Comparison of ENCODE assay signal across 3 worm cellular contexts in the genomic region with DNA sequence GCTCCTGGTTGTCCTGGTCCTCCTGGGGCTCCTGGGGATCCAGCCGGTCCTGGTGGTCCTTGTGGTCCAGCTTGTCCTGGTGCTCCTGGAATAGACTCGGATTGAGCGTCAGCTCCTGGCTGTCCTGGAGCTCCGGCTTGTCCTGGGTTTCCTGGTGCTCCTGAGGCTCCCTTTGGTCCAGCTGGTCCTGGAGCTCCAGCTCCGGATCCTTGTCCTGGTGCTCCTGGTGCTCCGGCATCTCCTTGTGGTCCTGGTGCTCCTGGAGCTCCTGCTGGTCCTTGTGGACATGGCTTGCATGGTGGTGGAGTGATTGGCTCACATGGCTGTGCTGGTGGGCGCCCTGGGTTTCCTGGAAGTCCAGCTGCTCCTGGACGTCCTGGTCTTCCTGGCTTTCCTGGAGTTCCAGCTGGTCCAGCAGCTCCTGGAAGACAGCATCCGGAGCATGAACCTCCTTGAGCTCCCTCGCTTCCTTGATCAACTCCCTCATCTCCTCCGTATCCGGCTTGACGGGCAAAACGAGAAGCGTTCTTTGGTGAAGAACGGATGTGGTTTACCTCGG.
A peak's percentile ranks its signal among the peaks of the same experiment; 100 is the strongest.
TF ChIP-seq lines count a peak whose summit lies in the region.

No protein-coding gene starts in this region.

TF ChIP-seq in whole organism, L4 larva, 104 proteins besides CTCF, POLR2A, EP300 and RAD21:
- TF ChIP-seq unc-39 (tag; optimal IDR thresholded peaks at IDR 0.05; lab: Kevin White, UChicago) = no peak
- TF ChIP-seq lin-38 (GFP tag; IDR thresholded peaks at IDR 0.05; lab: Robert Waterston, UW) = peak; percentile 30; the same call in 1 of the 2 replicates
- peak in 1 of 2 experiments; percentile 23 for TF ChIP-seq unc-62 (GFP tag; optimal IDR thresholded peaks at IDR 0.05 in 1 of 2; lab: Kevin White, UChicago)
- no peak for TF ChIP-seq unc-62 (tag; optimal IDR thresholded peaks at IDR 0.05; lab: Kevin White, UChicago)
- no peak for TF ChIP-seq lin-13 (GFP tag; optimal IDR thresholded peaks at IDR 0.05; lab: Kevin White, UChicago)
- no peak for TF ChIP-seq tra-1 (GFP tag; IDR thresholded peaks at IDR 0.05; lab: Robert Waterston, UW)
- peak; percentile 99 for TF ChIP-seq set-16 (GFP tag; IDR thresholded peaks at IDR 0.05; lab: Robert Waterston, UW)
- no peak for TF ChIP-seq hlh-30 (tag; optimal IDR thresholded peaks at IDR 0.05; lab: Kevin White, UChicago; ENCODE audit: insufficient read depth)
- peak; percentile 62; the same call in 1 of the 2 replicates for TF ChIP-seq pha-4 (GFP tag; IDR thresholded peaks at IDR 0.05; lab: Robert Waterston, UW)
- no peak for TF ChIP-seq pha-4 (tag; optimal IDR thresholded peaks at IDR 0.05; lab: Kevin White, UChicago)
- TF ChIP-seq rbr-2 (tag; optimal IDR thresholded peaks at IDR 0.05; lab: Kevin White, UChicago) = peak; percentile 28
- no peak for TF ChIP-seq ama-1 (optimal IDR thresholded peaks at IDR 0.05; lab: Kevin White, UChicago)
- TF ChIP-seq Y105C5A.15 (GFP tag; IDR thresholded peaks at IDR 0.05; lab: Robert Waterston, UW) = no peak
- TF ChIP-seq daf-12 (tag; optimal IDR thresholded peaks at IDR 0.05; lab: Kevin White, UChicago) = no peak
- 0 out of 2 replicates have a peak, but pooled peaks have one; percentile 33 for TF ChIP-seq php-3 (GFP tag; IDR thresholded peaks at IDR 0.05; lab: Robert Waterston, UW)
- TF ChIP-seq egl-27 (tag; optimal IDR thresholded peaks at IDR 0.05; lab: Kevin White, UChicago) = no peak
- no peak for TF ChIP-seq F49E8.2 (tag; optimal IDR thresholded peaks at IDR 0.05; lab: Kevin White, UChicago; ENCODE audit: borderline replicate concordance)

TF ChIP-seq in whole organism, late embryonic, 69 proteins besides CTCF, POLR2A, EP300 and RAD21:
- peak; percentile 21 for TF ChIP-seq mec-3 (tag; optimal IDR thresholded peaks at IDR 0.05; lab: Kevin White, UChicago; ENCODE audit: borderline replicate concordance)
- no peak for TF ChIP-seq T23F11.4 (GFP tag; optimal IDR thresholded peaks at IDR 0.05; lab: Kevin White, UChicago)
TF ChIP-seq in whole organism, late embryonic: peak in this region for 1.

TF ChIP-seq in whole organism, young adult, 124 proteins besides CTCF, POLR2A, EP300 and RAD21:
- TF ChIP-seq lin-40 (tag; optimal IDR thresholded peaks at IDR 0.05; lab: Kevin White, UChicago) = peak; percentile 45
- no peak for TF ChIP-seq ceh-40 (GFP tag; IDR thresholded peaks at IDR 0.05; lab: Robert Waterston, UW)
- TF ChIP-seq ekl-4 (GFP tag; IDR thresholded peaks at IDR 0.05; lab: Robert Waterston, UW) = no peak
- no peak for TF ChIP-seq Y56A3A.18 (GFP tag; IDR thresholded peaks at IDR 0.05; lab: Robert Waterston, UW)
- TF ChIP-seq rpc-1 (optimal IDR thresholded peaks at IDR 0.05; lab: Kevin White, UChicago) = no peak
- no peak for TF ChIP-seq rpc-1 (tag; optimal IDR thresholded peaks at IDR 0.05; lab: Kevin White, UChicago)
- no peak for TF ChIP-seq hlh-26 (GFP tag; conservative IDR thresholded peaks at IDR 0.05; lab: Robert Waterston, UW)
- TF ChIP-seq mcd-1 (GFP tag; IDR thresholded peaks at IDR 0.05; lab: Robert Waterston, UW) = peak; percentile 16; the same call in 1 of the 2 replicates
- no peak for TF ChIP-seq athp-1 (tag; optimal IDR thresholded peaks at IDR 0.05; lab: Kevin White, UChicago)
- TF ChIP-seq F22D6.2 (tag; optimal IDR thresholded peaks at IDR 0.05; lab: Kevin White, UChicago) = no peak
- TF ChIP-seq Y95B8A.8 (GFP tag; IDR thresholded peaks at IDR 0.05; lab: Robert Waterston, UW) = no peak
- TF ChIP-seq him-1 (tag; optimal IDR thresholded peaks at IDR 0.05; lab: Kevin White, UChicago) = no peak
- peak; percentile 95 for TF ChIP-seq egrh-3 (GFP tag; IDR thresholded peaks at IDR 0.05; lab: Robert Waterston, UW)
- TF ChIP-seq ztf-22 (GFP tag; optimal IDR thresholded peaks at IDR 0.05; lab: Kevin White, UChicago) = no peak
- peak; percentile 2 for TF ChIP-seq attf-5 (GFP tag; optimal IDR thresholded peaks at IDR 0.05; lab: Kevin White, UChicago)
- no peak for TF ChIP-seq madf-8 (GFP tag; conservative IDR thresholded peaks at IDR 0.05; lab: Robert Waterston, UW)
- no peak for TF ChIP-seq F49E8.2 (tag; optimal IDR thresholded peaks at IDR 0.05; lab: Kevin White, UChicago; ENCODE audit: insufficient read depth)
- TF ChIP-seq F57A8.1 (GFP tag; optimal IDR thresholded peaks at IDR 0.05; lab: Kevin White, UChicago) = no peak
- no peak for TF ChIP-seq C17E4.6 (GFP tag; IDR thresholded peaks at IDR 0.05; lab: Robert Waterston, UW)
- TF ChIP-seq snpc-3.4 (tag; optimal IDR thresholded peaks at IDR 0.05; lab: Kevin White, UChicago) = no peak
- no peak for TF ChIP-seq K12H6.12 (tag; optimal IDR thresholded peaks at IDR 0.05; lab: Kevin White, UChicago)
- TF ChIP-seq hrde-1 (tag; optimal IDR thresholded peaks at IDR 0.05; lab: Kevin White, UChicago; ENCODE audit: borderline replicate concordance) = no peak
- TF ChIP-seq nhr-27 (tag; optimal IDR thresholded peaks at IDR 0.05; lab: Kevin White, UChicago) = no peak
- TF ChIP-seq mel-28 (tag; optimal IDR thresholded peaks at IDR 0.05; lab: Kevin White, UChicago; ENCODE audit: borderline replicate concordance) = no peak
- peak; percentile 87 for TF ChIP-seq zfh-2 (GFP tag; conservative IDR thresholded peaks at IDR 0.05; lab: Robert Waterston, UW)
- no peak for TF ChIP-seq ztf-3 (GFP tag; optimal IDR thresholded peaks at IDR 0.05; lab: Kevin White, UChicago)
- no peak for TF ChIP-seq die-1 (tag; optimal IDR thresholded peaks at IDR 0.05; lab: Kevin White, UChicago)
- no peak for TF ChIP-seq lsl-1 (GFP tag; optimal IDR thresholded peaks at IDR 0.05; lab: Kevin White, UChicago)
- TF ChIP-seq T07F8.4 (tag; optimal IDR thresholded peaks at IDR 0.05; lab: Kevin White, UChicago) = no peak
- TF ChIP-seq F10E7.11 (tag; optimal IDR thresholded peaks at IDR 0.05; lab: Kevin White, UChicago) = no peak
- no peak for TF ChIP-seq ceh-100 (GFP tag; IDR thresholded peaks at IDR 0.05; lab: Robert Waterston, UW)
- TF ChIP-seq hmg-20 (GFP tag; IDR thresholded peaks at IDR 0.05; lab: Robert Waterston, UW) = no peak
- TF ChIP-seq unc-62 (GFP tag; optimal IDR thresholded peaks at IDR 0.05; lab: Kevin White, UChicago) = no peak
- no peak for TF ChIP-seq aptf-3 (GFP tag; IDR thresholded peaks at IDR 0.05; lab: Robert Waterston, UW)
- no peak for TF ChIP-seq Y67H2A.10 (GFP tag; conservative IDR thresholded peaks at IDR 0.05; lab: Robert Waterston, UW)
- TF ChIP-seq Y53F4B.3 (GFP tag; IDR thresholded peaks at IDR 0.05; lab: Robert Waterston, UW) = no peak
TF ChIP-seq in whole organism, young adult: peak in this region for 5.
